Worm (Caenorhabditis elegans): ENCODE measurements around the gene clk-1.

Gene clk-1

DNA sequence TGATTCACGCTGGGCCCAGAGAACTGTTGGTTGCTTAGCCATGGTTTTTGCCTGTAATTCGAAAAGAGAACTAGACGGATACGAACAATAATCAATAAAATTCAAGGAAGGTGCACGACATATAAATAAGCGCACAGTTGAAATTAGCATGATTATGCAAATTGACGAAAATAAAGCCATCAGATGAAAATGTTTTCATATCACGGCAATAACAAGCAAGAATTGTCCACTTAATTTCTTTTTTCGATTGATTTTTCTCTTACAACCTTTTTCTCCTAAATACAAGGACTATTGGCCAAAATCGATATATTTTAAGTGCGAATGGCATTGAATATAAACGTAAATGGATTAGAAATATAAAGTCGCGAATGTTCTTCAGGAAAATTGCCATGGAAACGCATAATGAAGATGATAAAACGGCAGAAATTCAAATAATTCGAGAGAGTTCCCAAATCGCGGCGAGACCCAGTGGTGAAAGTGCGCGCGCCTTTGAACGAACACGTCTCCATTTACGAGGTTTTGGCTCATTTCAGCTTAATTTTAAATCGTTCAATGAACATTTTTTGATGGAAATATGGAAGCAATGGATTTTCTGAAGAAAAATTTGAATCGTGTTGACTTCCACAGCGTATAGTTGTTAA is 2.9 kb upstream of the clk-1 start, which contains the start of the genes daf-41 and toc-1:
Gene daf-41 (minus strand): TSS at position 51 of the 641 bp plus-strand sequence.
Gene toc-1 (plus strand): TSS at position 537 of the 641 bp plus-strand sequence.
- no peak for TF ChIP-seq peb-1 (tag; optimal IDR thresholded peaks at IDR 0.05)
- TF ChIP-seq lin-13 (GFP tag; optimal IDR thresholded peaks at IDR 0.05) = peak; percentile 62
- TF ChIP-seq unc-55 (GFP tag; optimal IDR thresholded peaks at IDR 0.05) = peak; percentile 66
- TF ChIP-seq lsy-2 (tag; optimal IDR thresholded peaks at IDR 0.05) = peak in 1 of 2 experiments; percentile 73
- no peak for TF ChIP-seq ceh-82 (tag; optimal IDR thresholded peaks at IDR 0.05)
- TF ChIP-seq unc-62 (GFP tag; optimal IDR thresholded peaks at IDR 0.05) = no peak
- TF ChIP-seq fos-1 (tag; optimal IDR thresholded peaks at IDR 0.05) = peak; percentile 23
- TF ChIP-seq egl-27 (tag; optimal IDR thresholded peaks at IDR 0.05) = no peak
- peak; percentile 31 for TF ChIP-seq nhr-129 (tag; optimal IDR thresholded peaks at IDR 0.05)
- no peak for TF ChIP-seq blmp-1 (tag; optimal IDR thresholded peaks at IDR 0.05; ENCODE audit: insufficient read depth)
- TF ChIP-seq F13H6.1 (tag; optimal IDR thresholded peaks at IDR 0.05) = peak; percentile 4
- peak; percentile 3 for TF ChIP-seq nhr-25 (tag; optimal IDR thresholded peaks at IDR 0.05)
- TF ChIP-seq unc-39 (tag; optimal IDR thresholded peaks at IDR 0.05) = no peak
- TF ChIP-seq ceh-16 (tag; optimal IDR thresholded peaks at IDR 0.05) = no peak
- no peak for TF ChIP-seq dmd-4 (tag; optimal IDR thresholded peaks at IDR 0.05)
- no peak for TF ChIP-seq sma-3 (GFP tag; optimal IDR thresholded peaks at IDR 0.05)
- TF ChIP-seq ztf-4 (tag; optimal IDR thresholded peaks at IDR 0.05) = peak; percentile 30
- TF ChIP-seq mbf-1 (tag; optimal IDR thresholded peaks at IDR 0.05) = no peak
- TF ChIP-seq lin-11 (tag; optimal IDR thresholded peaks at IDR 0.05) = peak; percentile 68
- no peak for TF ChIP-seq nhr-237 (tag; optimal IDR thresholded peaks at IDR 0.05)
- peak; percentile 82 for TF ChIP-seq C34F6.9 (tag; optimal IDR thresholded peaks at IDR 0.05)
- peak; percentile 55 for TF ChIP-seq crh-2 (tag; optimal IDR thresholded peaks at IDR 0.05)
- TF ChIP-seq gmeb-1 (tag; optimal IDR thresholded peaks at IDR 0.05) = peak; percentile 11
- TF ChIP-seq mab-5 (tag; optimal IDR thresholded peaks at IDR 0.05) = no peak
- no peak for TF ChIP-seq ZK546.5 (tag; optimal IDR thresholded peaks at IDR 0.05)
- no peak for TF ChIP-seq Y55F3AM.14 (GFP tag; optimal IDR thresholded peaks at IDR 0.05)

DNA sequence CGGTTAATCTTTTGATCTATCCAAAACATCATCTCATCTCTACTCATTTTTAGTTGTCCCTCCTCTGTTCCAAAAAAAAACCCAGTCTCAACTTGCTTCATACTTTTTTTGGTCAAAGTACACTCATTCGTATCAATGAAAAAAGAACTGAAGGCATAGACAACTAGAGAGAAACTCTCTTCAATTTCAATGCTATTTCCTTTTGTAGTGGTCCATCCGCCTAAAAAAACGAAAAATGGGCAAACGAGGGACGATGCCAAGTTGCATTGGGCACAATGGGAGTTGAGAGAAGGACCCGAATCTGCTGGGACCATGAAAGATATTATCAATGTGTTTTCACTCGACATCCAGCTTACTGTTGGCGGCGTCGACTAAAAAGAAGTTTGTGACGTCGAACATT is 2.5 kb downstream of the clk-1 start:
- TF ChIP-seq egl-27 (tag; optimal IDR thresholded peaks at IDR 0.05) (peak; percentile 34), nhr-129 (tag; optimal IDR thresholded peaks at IDR 0.05) (peak; percentile 43), sma-9 (GFP tag; optimal IDR thresholded peaks at IDR 0.05) (peak; percentile 14), sma-9 (tag; optimal IDR thresholded peaks at IDR 0.05) (no peak), F13H6.1 (tag; optimal IDR thresholded peaks at IDR 0.05) (no peak), crh-2 (tag; optimal IDR thresholded peaks at IDR 0.05) (peak; percentile 17), C34F6.9 (tag; optimal IDR thresholded peaks at IDR 0.05) (peak; percentile 31), lsy-2 (tag; optimal IDR thresholded peaks at IDR 0.05) (peak in 1 of 2 experiments; percentile 46), dmd-4 (tag; optimal IDR thresholded peaks at IDR 0.05) (no peak), unc-55 (GFP tag; optimal IDR thresholded peaks at IDR 0.05) (peak; percentile 14)

DNA sequence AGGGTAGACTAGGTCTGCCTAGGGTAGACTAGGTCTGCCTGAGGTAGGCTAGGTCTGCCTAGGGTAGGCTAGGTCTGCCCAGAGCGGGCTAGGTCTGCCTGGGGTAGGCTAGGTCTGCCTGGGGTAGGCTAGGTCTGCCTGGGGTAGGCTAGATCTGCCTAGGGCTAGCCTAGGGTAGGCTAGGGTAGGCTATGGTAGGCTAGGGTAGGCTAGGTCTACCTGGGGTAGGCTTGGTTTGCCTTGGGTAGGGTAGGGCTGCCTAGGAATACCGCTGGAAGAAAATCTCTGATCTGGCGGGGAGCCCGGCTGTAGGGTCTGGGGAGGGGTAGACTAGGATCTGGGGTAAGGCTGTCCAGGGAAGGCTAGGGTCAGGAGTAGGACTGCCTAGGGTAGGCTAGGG is 7.8 kb downstream of the clk-1 start:
- TF ChIP-seq ceh-16 (tag; optimal IDR thresholded peaks at IDR 0.05) = no peak
- TF ChIP-seq mbf-1 (tag; optimal IDR thresholded peaks at IDR 0.05) = no peak
- TF ChIP-seq R02D3.7 (tag; optimal IDR thresholded peaks at IDR 0.05) = no peak
- TF ChIP-seq nhr-10 (tag; optimal IDR thresholded peaks at IDR 0.05) = no peak
- no peak for TF ChIP-seq F13H6.1 (tag; optimal IDR thresholded peaks at IDR 0.05)
- no peak for TF ChIP-seq skn-1 (tag; optimal IDR thresholded peaks at IDR 0.05)
- TF ChIP-seq ceh-82 (tag; optimal IDR thresholded peaks at IDR 0.05) = no peak
- no peak for TF ChIP-seq dmd-4 (tag; optimal IDR thresholded peaks at IDR 0.05)
- TF ChIP-seq mab-5 (tag; optimal IDR thresholded peaks at IDR 0.05) = no peak
- TF ChIP-seq ztf-11 (tag; optimal IDR thresholded peaks at IDR 0.05) = no peak
- no peak for TF ChIP-seq ama-1 (optimal IDR thresholded peaks at IDR 0.05)

DNA sequence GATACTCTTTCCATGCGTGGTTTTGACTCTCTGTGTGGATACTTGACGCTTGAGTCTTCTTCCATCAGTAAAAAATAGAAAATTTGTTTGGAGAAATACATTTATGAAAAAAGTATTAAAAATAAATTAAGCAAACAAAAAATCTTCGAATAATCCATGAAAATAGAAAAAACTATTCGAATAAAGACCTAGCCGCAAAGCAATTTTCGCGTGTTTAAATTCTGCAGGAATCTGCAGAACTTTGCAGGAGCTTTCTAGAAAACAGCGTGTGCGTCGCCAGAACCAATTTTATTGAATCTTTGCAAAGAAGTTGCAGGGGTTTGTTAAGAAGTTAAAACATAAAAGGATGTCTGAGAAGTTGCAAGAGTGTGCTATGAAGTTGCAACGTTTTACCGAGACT is 8.5 kb downstream of the clk-1 start, which contains the start of gene ZC395.11:
Gene ZC395.11 (minus strand): TSS at position 101 of the 400 bp plus-strand sequence.
- TF ChIP-seq ama-1 (optimal IDR thresholded peaks at IDR 0.05) = no peak
- no peak for TF ChIP-seq ztf-11 (tag; optimal IDR thresholded peaks at IDR 0.05)
- TF ChIP-seq snpc-4 (tag; optimal IDR thresholded peaks at IDR 0.05) = no peak
- no peak for TF ChIP-seq nhr-6 (tag; optimal IDR thresholded peaks at IDR 0.05)
- TF ChIP-seq dmd-4 (tag; optimal IDR thresholded peaks at IDR 0.05) = no peak
- TF ChIP-seq gmeb-1 (tag; optimal IDR thresholded peaks at IDR 0.05) = no peak
- TF ChIP-seq unc-62 (GFP tag; optimal IDR thresholded peaks at IDR 0.05) = no peak
- no peak for TF ChIP-seq ztf-1 (GFP tag; conservative IDR thresholded peaks at IDR 0.05)
